Worm (Caenorhabditis elegans): Measurements from ENCODE around the gene isy-1.

Gene isy-1

ce11 chrV:11010768-11011167 lies 10.3 kb upstream of the isy-1 start:
- TF ChIP-seq tbx-8 (GFP tag; optimal IDR thresholded peaks at IDR 0.05) (no peak), sptf-1 (tag; optimal IDR thresholded peaks at IDR 0.05) (no peak), ces-1 (GFP tag; optimal IDR thresholded peaks at IDR 0.05) (no peak), nhr-2 (tag; optimal IDR thresholded peaks at IDR 0.05) (no peak), lsy-2 (tag; optimal IDR thresholded peaks at IDR 0.05) (no peak), ceh-83 (GFP tag; optimal IDR thresholded peaks at IDR 0.05) (no peak), pha-4 (tag; optimal IDR thresholded peaks at IDR 0.05) (no peak), flh-1 (GFP tag; optimal IDR thresholded peaks at IDR 0.05) (no peak), unc-39 (tag; optimal IDR thresholded peaks at IDR 0.05) (no peak), lin-13 (tag; optimal IDR thresholded peaks at IDR 0.05) (no peak), nhr-76 (tag; optimal IDR thresholded peaks at IDR 0.05) (no peak), nhr-237 (tag; optimal IDR thresholded peaks at IDR 0.05) (no peak), unc-120 (tag; optimal IDR thresholded peaks at IDR 0.05; ENCODE audit: poor library complexity, severe bottlenecking) (no peak), blmp-1 (tag; optimal IDR thresholded peaks at IDR 0.05) (no peak)

- TF ChIP-seq nhr-76 (tag; optimal IDR thresholded peaks at IDR 0.05) (no peak), mls-2 (tag; optimal IDR thresholded peaks at IDR 0.05) (no peak), nhr-2 (tag; optimal IDR thresholded peaks at IDR 0.05) (no peak)
Observed at ce11 chrV:11009124-11009524, 8.6 kb upstream of the isy-1 start.

ce11 chrV:11007651-11008050 lies 7.2 kb upstream of the isy-1 start:
- TF ChIP-seq nhr-12 (tag; optimal IDR thresholded peaks at IDR 0.05) (no peak), nhr-76 (tag; optimal IDR thresholded peaks at IDR 0.05) (no peak), pha-4 (tag; optimal IDR thresholded peaks at IDR 0.05) (no peak), elt-3 (tag; optimal IDR thresholded peaks at IDR 0.05) (no peak), ces-1 (GFP tag; optimal IDR thresholded peaks at IDR 0.05) (no peak), snpc-4 (tag; optimal IDR thresholded peaks at IDR 0.05) (no peak), elt-1 (tag; optimal IDR thresholded peaks at IDR 0.05; ENCODE audit: borderline replicate concordance, insufficient read depth) (no peak), ceh-43 (GFP tag; optimal IDR thresholded peaks at IDR 0.05) (no peak), ceh-39 (tag; optimal IDR thresholded peaks at IDR 0.05) (no peak), lin-32 (GFP tag; optimal IDR thresholded peaks at IDR 0.05) (no peak), ham-2 (GFP tag; optimal IDR thresholded peaks at IDR 0.05) (no peak), flh-1 (GFP tag; optimal IDR thresholded peaks at IDR 0.05) (no peak), tbx-8 (GFP tag; optimal IDR thresholded peaks at IDR 0.05) (no peak), unc-39 (tag; optimal IDR thresholded peaks at IDR 0.05) (no peak), lsy-2 (tag; optimal IDR thresholded peaks at IDR 0.05) (no peak), mep-1 (tag; optimal IDR thresholded peaks at IDR 0.05) (no peak), ztf-11 (tag; optimal IDR thresholded peaks at IDR 0.05) (no peak), ceh-83 (GFP tag; optimal IDR thresholded peaks at IDR 0.05) (no peak)

ce11 chrV:11004094-11004493 lies 3.6 kb upstream of the isy-1 start:
- TF ChIP-seq unc-39 (tag; optimal IDR thresholded peaks at IDR 0.05) (no peak), snpc-4 (tag; optimal IDR thresholded peaks at IDR 0.05) (no peak), nhr-237 (tag; optimal IDR thresholded peaks at IDR 0.05) (no peak), lin-13 (tag; optimal IDR thresholded peaks at IDR 0.05) (no peak), lsy-2 (tag; optimal IDR thresholded peaks at IDR 0.05) (no peak), pha-4 (tag; optimal IDR thresholded peaks at IDR 0.05) (no peak), ham-2 (GFP tag; optimal IDR thresholded peaks at IDR 0.05) (no peak), elt-1 (tag; optimal IDR thresholded peaks at IDR 0.05; ENCODE audit: borderline replicate concordance, insufficient read depth) (no peak), unc-62 (GFP tag; optimal IDR thresholded peaks at IDR 0.05) (no peak), M03D4.4 (tag; optimal IDR thresholded peaks at IDR 0.05) (no peak), nhr-2 (tag; optimal IDR thresholded peaks at IDR 0.05) (no peak), sem-2 (GFP tag; optimal IDR thresholded peaks at IDR 0.05) (no peak), lin-32 (GFP tag; optimal IDR thresholded peaks at IDR 0.05) (no peak), flh-1 (GFP tag; optimal IDR thresholded peaks at IDR 0.05) (no peak), ces-1 (GFP tag; optimal IDR thresholded peaks at IDR 0.05) (no peak), ceh-83 (GFP tag; optimal IDR thresholded peaks at IDR 0.05) (no peak), nhr-28 (tag; optimal IDR thresholded peaks at IDR 0.05) (no peak), blmp-1 (tag; optimal IDR thresholded peaks at IDR 0.05) (no peak), mep-1 (tag; optimal IDR thresholded peaks at IDR 0.05) (no peak), zip-8 (tag; optimal IDR thresholded peaks at IDR 0.05) (no peak)

- TF ChIP-seq lin-13 (tag; optimal IDR thresholded peaks at IDR 0.05) (no peak), ceh-43 (GFP tag; optimal IDR thresholded peaks at IDR 0.05) (no peak), elt-1 (tag; optimal IDR thresholded peaks at IDR 0.05; ENCODE audit: borderline replicate concordance, insufficient read depth) (no peak), nhr-2 (tag; optimal IDR thresholded peaks at IDR 0.05) (no peak), ceh-39 (tag; optimal IDR thresholded peaks at IDR 0.05) (no peak)
Observed at ce11 chrV:11002434-11002833, 1.9 kb upstream of the isy-1 start, which contains the start of gene F53B7.4. F53B7.4 (minus strand) TSS chrV:11002534.
